Worm (Caenorhabditis elegans) whole organism, L1 larva: ENCODE measurements around the gene C17H11.5.

Source experiments
- C16A3.4 ChIP-seq: fragments of 150-350 bp; optimal IDR thresholded peaks from 2 replicates; lab custom pipeline; 2014; ENCODE audit warnings: missing biosample characterization, missing genetic modification characterization
- aha-1 ChIP-seq: fragments of 150-350 bp; optimal IDR thresholded peaks from 2 replicates; lab custom pipeline; 2014; ENCODE audit warnings: missing biosample characterization, missing genetic modification characterization
- alr-1 ChIP-seq: fragments of 200-800 bp; sonication (Bioruptor generic); optimal IDR thresholded peaks from 2 replicates; lab custom pipeline; 2018; ENCODE audit warnings: borderline replicate concordance, mild to moderate bottlenecking, missing genetic modification characterization, missing compliant biosample characterization
- ama-1 ChIP-seq: fragments of 150-350 bp; optimal IDR thresholded peaks from 2 replicates; lab custom pipeline; 2014
- blmp-1 ChIP-seq: fragments of 150-350 bp; optimal IDR thresholded peaks from 2 replicates; lab custom pipeline; 2014; ENCODE audit warnings: missing biosample characterization, missing genetic modification characterization
- ceh-82 ChIP-seq, 3 experiments: fragments of 150-350 bp in 1 of 3; sonication (generic microtip) in 2 of 3; optimal IDR thresholded peaks; 2 replicates each; lab custom pipeline; 2014 to 2017; ENCODE audit warnings: missing biosample characterization in 3 of 3, missing genetic modification characterization in 3 of 3
- dpl-1 ChIP-seq, 3 experiments: fragments of 150-350 bp in 2 of 3; sonication (generic microtip) in 1 of 3; optimal IDR thresholded peaks; 2 replicates each; lab custom pipeline; 2014 to 2017; ENCODE audit warnings: missing biosample characterization in 3 of 3, missing genetic modification characterization in 3 of 3, missing genetic modification reagents in 3 of 3
- dsc-1 ChIP-seq: sonication (generic microtip); optimal IDR thresholded peaks from 2 replicates; lab custom pipeline; 2016; ENCODE audit warnings: mild to moderate bottlenecking, missing genetic modification characterization, missing compliant biosample characterization
- efl-1 ChIP-seq, 4 experiments: fragments of 150-350 bp; optimal IDR thresholded peaks in 3 of 4; peaks in 1 of 4; 1 replicate in 1 of 4; 2 replicates in 3 of 4; lab custom pipeline; 2014; ENCODE audit warnings: missing biosample characterization in 2 of 4, missing genetic modification characterization in 2 of 4, missing genetic modification reagents in 2 of 4
- egl-13 ChIP-seq: sonication (generic microtip); optimal IDR thresholded peaks from 2 replicates; lab custom pipeline; 2016; ENCODE audit warnings: missing genotype, missing genetic modification reagents, missing genetic modification characterization, missing compliant biosample characterization
- elt-3 ChIP-seq, 6 experiments: fragments of 150-350 bp in 1 of 6; sonication (generic microtip); optimal IDR thresholded peaks; 2 replicates each; lab custom pipeline; 2017 to 2018; ENCODE audit warnings: missing biosample characterization in 6 of 6, missing genetic modification characterization in 6 of 6, inconsistent platforms in 1 of 6
- fkh-4 ChIP-seq: sonication (generic microtip); optimal IDR thresholded peaks from 2 replicates; lab custom pipeline; 2016; ENCODE audit warnings: missing compliant biosample characterization, missing genetic modification characterization, borderline replicate concordance
- fkh-8 ChIP-seq: sonication (generic microtip); optimal IDR thresholded peaks from 2 replicates; lab custom pipeline; 2016; ENCODE audit warnings: mild to moderate bottlenecking, missing genetic modification characterization, missing compliant biosample characterization
- lin-14 ChIP-seq: fragments of 200-800 bp; sonication (Bioruptor generic); optimal IDR thresholded peaks from 2 replicates; lab custom pipeline; 2018; ENCODE audit warnings: mild to moderate bottlenecking, missing genetic modification characterization, moderate library complexity, missing compliant biosample characterization
- lin-15B ChIP-seq: fragments of 150-350 bp; sonication (generic microtip); optimal IDR thresholded peaks from 3 replicates; lab custom pipeline; 2014; ENCODE audit warnings: missing biosample characterization, missing genetic modification characterization
- lin-35 ChIP-seq, 2 experiments: fragments of 150-350 bp; optimal IDR thresholded peaks; 2 replicates each; lab custom pipeline; 2014; ENCODE audit warnings: missing biosample characterization in 2 of 2, missing genetic modification characterization in 2 of 2, missing genetic modification reagents in 2 of 2
- lsy-2 ChIP-seq, 2 experiments: fragments of 150-350 bp; optimal IDR thresholded peaks; 2 replicates each; lab custom pipeline; 2014; ENCODE audit warnings: missing biosample characterization in 2 of 2, missing genetic modification characterization in 2 of 2
- mab-9 ChIP-seq: fragments of 200-800 bp; sonication (Bioruptor generic); IDR thresholded peaks from 2 replicates; pipeline ENCODE4 v1.3.6; 2022; ENCODE audit warnings: missing genetic modification reagents, missing genetic modification characterization, missing compliant biosample characterization
- mdl-1 ChIP-seq, 2 experiments: fragments of 150-350 bp; optimal IDR thresholded peaks; 2 replicates each; lab custom pipeline; 2014 to 2017; ENCODE audit warnings: missing biosample characterization in 2 of 2, missing genetic modification characterization in 2 of 2, inconsistent platforms in 1 of 2
- mef-2 ChIP-seq: fragments of 150-350 bp; optimal IDR thresholded peaks from 2 replicates; lab custom pipeline; 2014; ENCODE audit warnings: missing biosample characterization, missing genetic modification characterization
- mep-1 ChIP-seq: fragments of 150-350 bp; optimal IDR thresholded peaks from 2 replicates; lab custom pipeline; 2014; ENCODE audit warnings: missing biosample characterization, missing genetic modification characterization
- nhr-19 ChIP-seq: fragments of 200-800 bp; sonication (Bioruptor generic); conservative IDR thresholded peaks from 2 replicates; pipeline ENCODE4 v1.3.6; 2022; ENCODE audit warnings: missing genetic modification characterization, missing compliant biosample characterization
- nhr-20 ChIP-seq: sonication (generic microtip); optimal IDR thresholded peaks from 2 replicates; lab custom pipeline; 2016; ENCODE audit warnings: mild to moderate bottlenecking, missing genetic modification characterization, missing compliant biosample characterization
- nhr-28 ChIP-seq: fragments of 150-350 bp; optimal IDR thresholded peaks from 2 replicates; lab custom pipeline; 2014; ENCODE audit warnings: missing biosample characterization, missing genetic modification characterization
- nhr-47 ChIP-seq: sonication (generic microtip); optimal IDR thresholded peaks from 2 replicates; lab custom pipeline; 2016; ENCODE audit warnings: mild to moderate bottlenecking, missing genetic modification characterization, moderate library complexity, missing compliant biosample characterization
- nhr-71 ChIP-seq: sonication (generic microtip); optimal IDR thresholded peaks from 2 replicates; lab custom pipeline; 2016; ENCODE audit warnings: mild to moderate bottlenecking, missing genetic modification characterization, moderate library complexity, missing compliant biosample characterization
- nhr-84 ChIP-seq: sonication (generic microtip); optimal IDR thresholded peaks from 2 replicates; lab custom pipeline; 2017; ENCODE audit warnings: missing biosample characterization, missing genetic modification characterization
- nhr-85 ChIP-seq: sonication (generic microtip); peaks from one replicate; lab custom pipeline; 2016; ENCODE audit warnings: missing genetic modification characterization, inconsistent platforms, missing compliant biosample characterization
- nhr-90 ChIP-seq: sonication (generic microtip); optimal IDR thresholded peaks from 2 replicates; lab custom pipeline; 2016; ENCODE audit warnings: mild to moderate bottlenecking, missing genetic modification characterization, missing compliant biosample characterization; ENCODE audit not compliant: poor library complexity
- pag-3 ChIP-seq: sonication (generic microtip); optimal IDR thresholded peaks from 2 replicates; lab custom pipeline; 2017; ENCODE audit warnings: missing genetic modification characterization, mild to moderate bottlenecking, missing compliant biosample characterization, antibody characterized with exemption, borderline replicate concordance; ENCODE audit not compliant: insufficient read depth
- rnt-1 ChIP-seq: sonication (generic microtip); optimal IDR thresholded peaks from 2 replicates; lab custom pipeline; 2016; ENCODE audit warnings: mild to moderate bottlenecking, missing genetic modification characterization, moderate library complexity, missing compliant biosample characterization
- skn-1 ChIP-seq: fragments of 150-350 bp; optimal IDR thresholded peaks from 2 replicates; lab custom pipeline; 2014; ENCODE audit warnings: missing biosample characterization, missing genetic modification characterization
- snpc-4 ChIP-seq: fragments of 150-350 bp; optimal IDR thresholded peaks from 2 replicates; lab custom pipeline; 2014; ENCODE audit warnings: missing biosample characterization, missing genetic modification characterization
- snu-23 ChIP-seq: sonication (generic microtip); optimal IDR thresholded peaks from 2 replicates; lab custom pipeline; 2016; ENCODE audit warnings: missing genetic modification characterization, missing compliant biosample characterization
- sptf-1 ChIP-seq: fragments of 150-350 bp; optimal IDR thresholded peaks from 2 replicates; lab custom pipeline; 2014; ENCODE audit warnings: missing biosample characterization, missing genetic modification characterization
- swsn-7 ChIP-seq: sonication (generic microtip); optimal IDR thresholded peaks from 2 replicates; lab custom pipeline; 2016; ENCODE audit warnings: missing genetic modification characterization, missing compliant biosample characterization
- tbx-2 ChIP-seq: sonication (generic microtip); optimal IDR thresholded peaks from 2 replicates; lab custom pipeline; 2016; ENCODE audit warnings: missing genetic modification characterization, missing compliant biosample characterization
- unc-30 ChIP-seq: sonication (generic microtip); optimal IDR thresholded peaks from 2 replicates; lab custom pipeline; 2017; ENCODE audit warnings: missing biosample characterization, missing genetic modification characterization
- xbp-1 ChIP-seq: sonication (generic microtip); optimal IDR thresholded peaks from 2 replicates; lab custom pipeline; 2016; ENCODE audit warnings: missing genetic modification characterization, missing compliant biosample characterization
- zip-4 ChIP-seq: fragments of 200-800 bp; sonication (Bioruptor generic); optimal IDR thresholded peaks from 2 replicates; lab custom pipeline; 2018; ENCODE audit warnings: mild to moderate bottlenecking, missing genetic modification characterization, moderate library complexity, missing compliant biosample characterization
- ztf-11 ChIP-seq, 2 experiments: sonication (generic microtip); optimal IDR thresholded peaks; 2 replicates each; lab custom pipeline; 2016 to 2017; ENCODE audit warnings: missing genetic modification characterization in 2 of 2, missing biosample characterization in 1 of 2, missing compliant biosample characterization in 1 of 2

The C17H11.5 gene

ce11 chrX:8157132-8157531, 27.8 kb downstream of the C17H11.5 start (continued):
- TF ChIP-seq sptf-1 (tag; lab: Kevin White, UChicago) (no peak), dsc-1 (tag; lab: Kevin White, UChicago) (peak; percentile 17), ceh-82 (tag; optimal IDR thresholded peaks at IDR 0.05; lab: Kevin White, UChicago) (peak in 2 of 3 experiments; percentile 7 to 41), elt-3 (tag; optimal IDR thresholded peaks at IDR 0.05; lab: Kevin White, UChicago) (no peak)

- peak; percentile 37 for TF ChIP-seq xbp-1
- peak; percentile 50 for TF ChIP-seq nhr-47
- no peak for TF ChIP-seq ztf-11 (tag; optimal IDR thresholded peaks at IDR 0.05; lab: Kevin White, UChicago)
- no peak for TF ChIP-seq nhr-28
- peak; percentile 59 for TF ChIP-seq nhr-90
- no peak for TF ChIP-seq snpc-4 (tag; lab: Kevin White, UChicago)
- no peak for TF ChIP-seq zip-4 (GFP tag; lab: Kevin White, UChicago)
- TF ChIP-seq unc-30 (tag; lab: Kevin White, UChicago) = no peak
- TF ChIP-seq lin-15B (tag; lab: Kevin White, UChicago) = no peak
- peak; percentile 42 for TF ChIP-seq lin-14 (GFP tag; lab: Kevin White, UChicago)
- TF ChIP-seq ceh-82 (tag; optimal IDR thresholded peaks at IDR 0.05; lab: Kevin White, UChicago) = peak in 2 of 3 experiments; percentile 6 to 24
- peak; percentile 30 for TF ChIP-seq swsn-7 (tag; lab: Kevin White, UChicago)
- TF ChIP-seq C16A3.4 (tag; lab: Kevin White, UChicago) = peak; percentile 62
- TF ChIP-seq ama-1 (lab: Kevin White, UChicago) = no peak
- TF ChIP-seq tbx-2 = no peak
- TF ChIP-seq snu-23 (GFP tag; lab: Kevin White, UChicago) = peak; percentile 64
- TF ChIP-seq fkh-4 (tag; lab: Kevin White, UChicago) = no peak
- TF ChIP-seq efl-1 (optimal IDR thresholded peaks at IDR 0.05; lab: Kevin White, UChicago) = no peak
- peak in 1 of 2 experiments; percentile 29 for TF ChIP-seq efl-1 (GFP tag; optimal IDR thresholded peaks at IDR 0.05 in 1 of 2; lab: Kevin White, UChicago)
- TF ChIP-seq nhr-19 = peak; percentile 56
- TF ChIP-seq lsy-2 (tag; optimal IDR thresholded peaks at IDR 0.05; lab: Kevin White, UChicago) = peak in 1 of 2 experiments; percentile 3
- no peak for TF ChIP-seq aha-1 (tag; lab: Kevin White, UChicago)
- no peak for TF ChIP-seq mab-9 (GFP tag; lab: Robert Waterston, UW)
- TF ChIP-seq fkh-8 (tag; lab: Kevin White, UChicago) = no peak
- TF ChIP-seq nhr-20 (tag; lab: Kevin White, UChicago) = peak; percentile 65
- TF ChIP-seq nhr-85 (tag; lab: Kevin White, UChicago) = peak; percentile 73
- no peak for TF ChIP-seq sptf-1 (tag; lab: Kevin White, UChicago)
- TF ChIP-seq alr-1 (tag; lab: Kevin White, UChicago) = no peak
- TF ChIP-seq elt-3 (tag; optimal IDR thresholded peaks at IDR 0.05; lab: Kevin White, UChicago) = peak in 1 of 6 experiments; percentile 20
- TF ChIP-seq dsc-1 (tag; lab: Kevin White, UChicago) = peak; percentile 51
- peak; percentile 32 for TF ChIP-seq rnt-1 (tag; lab: Kevin White, UChicago)
- TF ChIP-seq lin-35 (GFP tag; optimal IDR thresholded peaks at IDR 0.05; lab: Kevin White, UChicago) = peak in 1 of 2 experiments; percentile 57
- TF ChIP-seq mep-1 (tag; lab: Kevin White, UChicago) = peak; percentile 56
- TF ChIP-seq nhr-71 (tag; lab: Kevin White, UChicago) = peak; percentile 51
- TF ChIP-seq blmp-1 (tag; lab: Kevin White, UChicago) = peak; percentile 20
- TF ChIP-seq pag-3 (tag; lab: Kevin White, UChicago) = no peak
- TF ChIP-seq dpl-1 (GFP tag; optimal IDR thresholded peaks at IDR 0.05; lab: Kevin White, UChicago) = no peak
- TF ChIP-seq mdl-1 (tag; optimal IDR thresholded peaks at IDR 0.05; lab: Kevin White, UChicago) = peak in 1 of 2 experiments; percentile 50
- peak; percentile 3 for TF ChIP-seq skn-1 (tag; lab: Kevin White, UChicago)
- TF ChIP-seq nhr-84 (tag; lab: Kevin White, UChicago) = no peak
- TF ChIP-seq egl-13 (tag; lab: Kevin White, UChicago) = no peak
- no peak for TF ChIP-seq mef-2
Measured at ce11 chrX:8156502-8156901, 28.4 kb downstream of the C17H11.5 start.
